Worm (Caenorhabditis elegans) whole organism, L1 larva: ENCODE data around the gene F37A8.1.
A peak's percentile ranks its signal among the peaks of the same experiment; 100 is the strongest.

Experiments
- C04F5.9 ChIP-seq: sonication (generic microtip); optimal IDR thresholded peaks from 2 replicates; lab custom pipeline; 2016; ENCODE audit warnings: missing genetic modification characterization, missing compliant biosample characterization
- Y116A8C.19 ChIP-seq: sonication (generic microtip); optimal IDR thresholded peaks from 2 replicates; lab custom pipeline; 2016; ENCODE audit warnings: missing compliant biosample characterization, missing genetic modification characterization, borderline replicate concordance
- alr-1 ChIP-seq: fragments of 200-800 bp; sonication (Bioruptor generic); optimal IDR thresholded peaks from 2 replicates; lab custom pipeline; 2018; ENCODE audit warnings: borderline replicate concordance, mild to moderate bottlenecking, missing genetic modification characterization, missing compliant biosample characterization
- aly-2 ChIP-seq: fragments of 150-350 bp; optimal IDR thresholded peaks from 2 replicates; lab custom pipeline; 2014; ENCODE audit warnings: missing biosample characterization, missing genetic modification characterization
- ama-1 ChIP-seq: fragments of 150-350 bp; optimal IDR thresholded peaks from 2 replicates; lab custom pipeline; 2014
- blmp-1 ChIP-seq: fragments of 150-350 bp; optimal IDR thresholded peaks from 2 replicates; lab custom pipeline; 2014; ENCODE audit warnings: missing biosample characterization, missing genetic modification characterization
- ceh-63 ChIP-seq: fragments of 200-800 bp; sonication (Bioruptor generic); optimal IDR thresholded peaks from 2 replicates; lab custom pipeline; 2018; ENCODE audit warnings: mild to moderate bottlenecking, missing genetic modification characterization, missing compliant biosample characterization
- ceh-82 ChIP-seq, 3 experiments: fragments of 150-350 bp in 1 of 3; sonication (generic microtip) in 2 of 3; optimal IDR thresholded peaks; 2 replicates each; lab custom pipeline; 2014 to 2017; ENCODE audit warnings: missing biosample characterization in 3 of 3, missing genetic modification characterization in 3 of 3
- ces-1 ChIP-seq: fragments of 150-350 bp; optimal IDR thresholded peaks from 2 replicates; lab custom pipeline; 2014; ENCODE audit warnings: missing biosample characterization, missing genetic modification reagents, missing genetic modification characterization
- dpl-1 ChIP-seq, 3 experiments: fragments of 150-350 bp in 2 of 3; sonication (generic microtip) in 1 of 3; optimal IDR thresholded peaks; 2 replicates each; lab custom pipeline; 2014 to 2017; ENCODE audit warnings: missing biosample characterization in 3 of 3, missing genetic modification characterization in 3 of 3, missing genetic modification reagents in 3 of 3
- dsc-1 ChIP-seq: sonication (generic microtip); optimal IDR thresholded peaks from 2 replicates; lab custom pipeline; 2016; ENCODE audit warnings: mild to moderate bottlenecking, missing genetic modification characterization, missing compliant biosample characterization
- efl-1 ChIP-seq, 4 experiments: fragments of 150-350 bp; optimal IDR thresholded peaks in 3 of 4; peaks in 1 of 4; 1 replicate in 1 of 4; 2 replicates in 3 of 4; lab custom pipeline; 2014; ENCODE audit warnings: missing biosample characterization in 2 of 4, missing genetic modification characterization in 2 of 4, missing genetic modification reagents in 2 of 4
- egl-13 ChIP-seq: sonication (generic microtip); optimal IDR thresholded peaks from 2 replicates; lab custom pipeline; 2016; ENCODE audit warnings: missing genotype, missing genetic modification reagents, missing genetic modification characterization, missing compliant biosample characterization
- elt-2 ChIP-seq: sonication (generic microtip); optimal IDR thresholded peaks from 2 replicates; lab custom pipeline; 2016; ENCODE audit warnings: missing genetic modification characterization, mild to moderate bottlenecking, inconsistent platforms, missing compliant biosample characterization, missing genetic modification reagents
- elt-3 ChIP-seq, 6 experiments: fragments of 150-350 bp in 1 of 6; sonication (generic microtip); optimal IDR thresholded peaks; 2 replicates each; lab custom pipeline; 2017 to 2018; ENCODE audit warnings: missing biosample characterization in 6 of 6, missing genetic modification characterization in 6 of 6, inconsistent platforms in 1 of 6
- fkh-10 ChIP-seq: sonication (generic microtip); optimal IDR thresholded peaks from 2 replicates; lab custom pipeline; 2017; ENCODE audit warnings: missing biosample characterization, missing genetic modification reagents, missing genetic modification characterization
- fkh-4 ChIP-seq: sonication (generic microtip); optimal IDR thresholded peaks from 2 replicates; lab custom pipeline; 2016; ENCODE audit warnings: missing compliant biosample characterization, missing genetic modification characterization, borderline replicate concordance
- fkh-8 ChIP-seq: sonication (generic microtip); optimal IDR thresholded peaks from 2 replicates; lab custom pipeline; 2016; ENCODE audit warnings: mild to moderate bottlenecking, missing genetic modification characterization, missing compliant biosample characterization
- hlh-4 ChIP-seq: sonication (generic microtip); optimal IDR thresholded peaks from 2 replicates; lab custom pipeline; 2016; ENCODE audit warnings: mild to moderate bottlenecking, missing genetic modification characterization, missing compliant biosample characterization
- isw-1 ChIP-seq: fragments of 200-800 bp; sonication (Bioruptor generic); IDR thresholded peaks from 2 replicates; pipeline ENCODE4 v1.3.6; 2022; ENCODE audit warnings: missing genetic modification characterization, missing compliant biosample characterization
- lin-14 ChIP-seq: fragments of 200-800 bp; sonication (Bioruptor generic); optimal IDR thresholded peaks from 2 replicates; lab custom pipeline; 2018; ENCODE audit warnings: mild to moderate bottlenecking, missing genetic modification characterization, moderate library complexity, missing compliant biosample characterization
- lin-35 ChIP-seq, 2 experiments: fragments of 150-350 bp; optimal IDR thresholded peaks; 2 replicates each; lab custom pipeline; 2014; ENCODE audit warnings: missing biosample characterization in 2 of 2, missing genetic modification characterization in 2 of 2, missing genetic modification reagents in 2 of 2
- lin-39 ChIP-seq: fragments of 150-350 bp; optimal IDR thresholded peaks from 2 replicates; lab custom pipeline; 2014; ENCODE audit warnings: missing biosample characterization, missing genetic modification reagents, missing genetic modification characterization
- lir-3 ChIP-seq: sonication (generic microtip); optimal IDR thresholded peaks from 2 replicates; lab custom pipeline; 2016; ENCODE audit warnings: mild to moderate bottlenecking, missing genetic modification characterization, moderate library complexity, missing compliant biosample characterization; ENCODE audit not compliant: poor library complexity
- lsy-2 ChIP-seq, 2 experiments: fragments of 150-350 bp; optimal IDR thresholded peaks; 2 replicates each; lab custom pipeline; 2014; ENCODE audit warnings: missing biosample characterization in 2 of 2, missing genetic modification characterization in 2 of 2
- mab-9 ChIP-seq: fragments of 200-800 bp; sonication (Bioruptor generic); IDR thresholded peaks from 2 replicates; pipeline ENCODE4 v1.3.6; 2022; ENCODE audit warnings: missing genetic modification reagents, missing genetic modification characterization, missing compliant biosample characterization
- mdl-1 ChIP-seq, 2 experiments: fragments of 150-350 bp; optimal IDR thresholded peaks; 2 replicates each; lab custom pipeline; 2014 to 2017; ENCODE audit warnings: missing biosample characterization in 2 of 2, missing genetic modification characterization in 2 of 2, inconsistent platforms in 1 of 2
- mep-1 ChIP-seq: fragments of 150-350 bp; optimal IDR thresholded peaks from 2 replicates; lab custom pipeline; 2014; ENCODE audit warnings: missing biosample characterization, missing genetic modification characterization
- nhr-19 ChIP-seq: fragments of 200-800 bp; sonication (Bioruptor generic); conservative IDR thresholded peaks from 2 replicates; pipeline ENCODE4 v1.3.6; 2022; ENCODE audit warnings: missing genetic modification characterization, missing compliant biosample characterization
- nhr-20 ChIP-seq: sonication (generic microtip); optimal IDR thresholded peaks from 2 replicates; lab custom pipeline; 2016; ENCODE audit warnings: mild to moderate bottlenecking, missing genetic modification characterization, missing compliant biosample characterization
- nhr-237 ChIP-seq: fragments of 150-350 bp; optimal IDR thresholded peaks from 2 replicates; lab custom pipeline; 2014; ENCODE audit warnings: missing biosample characterization, missing genetic modification characterization
- nhr-28 ChIP-seq: fragments of 150-350 bp; optimal IDR thresholded peaks from 2 replicates; lab custom pipeline; 2014; ENCODE audit warnings: missing biosample characterization, missing genetic modification characterization
- nhr-47 ChIP-seq: sonication (generic microtip); optimal IDR thresholded peaks from 2 replicates; lab custom pipeline; 2016; ENCODE audit warnings: mild to moderate bottlenecking, missing genetic modification characterization, moderate library complexity, missing compliant biosample characterization
- nhr-71 ChIP-seq: sonication (generic microtip); optimal IDR thresholded peaks from 2 replicates; lab custom pipeline; 2016; ENCODE audit warnings: mild to moderate bottlenecking, missing genetic modification characterization, moderate library complexity, missing compliant biosample characterization
- nhr-76 ChIP-seq: sonication (generic microtip); optimal IDR thresholded peaks from 2 replicates; lab custom pipeline; 2017; ENCODE audit warnings: missing biosample characterization, missing genetic modification characterization
- nhr-85 ChIP-seq: sonication (generic microtip); peaks from one replicate; lab custom pipeline; 2016; ENCODE audit warnings: missing genetic modification characterization, inconsistent platforms, missing compliant biosample characterization
- pag-3 ChIP-seq: sonication (generic microtip); optimal IDR thresholded peaks from 2 replicates; lab custom pipeline; 2017; ENCODE audit warnings: missing genetic modification characterization, mild to moderate bottlenecking, missing compliant biosample characterization, antibody characterized with exemption, borderline replicate concordance; ENCODE audit not compliant: insufficient read depth
- pax-3 ChIP-seq: fragments of 200-800 bp; sonication (Bioruptor generic); optimal IDR thresholded peaks from 2 replicates; lab custom pipeline; 2018; ENCODE audit warnings: mild to moderate bottlenecking, missing genetic modification characterization, moderate library complexity, missing compliant biosample characterization
- rnt-1 ChIP-seq: sonication (generic microtip); optimal IDR thresholded peaks from 2 replicates; lab custom pipeline; 2016; ENCODE audit warnings: mild to moderate bottlenecking, missing genetic modification characterization, moderate library complexity, missing compliant biosample characterization
- skn-1 ChIP-seq: fragments of 150-350 bp; optimal IDR thresholded peaks from 2 replicates; lab custom pipeline; 2014; ENCODE audit warnings: missing biosample characterization, missing genetic modification characterization
- snu-23 ChIP-seq: sonication (generic microtip); optimal IDR thresholded peaks from 2 replicates; lab custom pipeline; 2016; ENCODE audit warnings: missing genetic modification characterization, missing compliant biosample characterization
- swsn-7 ChIP-seq: sonication (generic microtip); optimal IDR thresholded peaks from 2 replicates; lab custom pipeline; 2016; ENCODE audit warnings: missing genetic modification characterization, missing compliant biosample characterization
- tbx-2 ChIP-seq: sonication (generic microtip); optimal IDR thresholded peaks from 2 replicates; lab custom pipeline; 2016; ENCODE audit warnings: missing genetic modification characterization, missing compliant biosample characterization
- tlp-1 ChIP-seq: fragments of 150-350 bp; optimal IDR thresholded peaks from 2 replicates; lab custom pipeline; 2014; ENCODE audit warnings: missing biosample characterization, missing genetic modification characterization
- unc-130 ChIP-seq: fragments of 150-350 bp; optimal IDR thresholded peaks from 2 replicates; lab custom pipeline; 2017; ENCODE audit warnings: missing biosample characterization, missing genetic modification characterization, inconsistent platforms
- unc-62 ChIP-seq: fragments of 150-350 bp; optimal IDR thresholded peaks from 2 replicates; lab custom pipeline; 2014; ENCODE audit warnings: missing biosample characterization, missing genetic modification reagents, missing genetic modification characterization
- unc-86 ChIP-seq: sonication (generic microtip); optimal IDR thresholded peaks from 2 replicates; lab custom pipeline; 2016; ENCODE audit warnings: missing genetic modification characterization, missing compliant biosample characterization
- unc-98 ChIP-seq: fragments of 200-800 bp; sonication (Bioruptor generic); IDR thresholded peaks from 2 replicates; pipeline ENCODE4 v1.3.6; 2022; ENCODE audit warnings: missing genetic modification characterization, missing compliant biosample characterization
- vab-15 ChIP-seq: sonication (generic microtip); optimal IDR thresholded peaks from 2 replicates; lab custom pipeline; 2017; ENCODE audit warnings: missing genotype, mild to moderate bottlenecking, missing genetic modification characterization, missing compliant biosample characterization
- xbp-1 ChIP-seq: sonication (generic microtip); optimal IDR thresholded peaks from 2 replicates; lab custom pipeline; 2016; ENCODE audit warnings: missing genetic modification characterization, missing compliant biosample characterization
- ztf-11 ChIP-seq, 2 experiments: sonication (generic microtip); optimal IDR thresholded peaks; 2 replicates each; lab custom pipeline; 2016 to 2017; ENCODE audit warnings: missing genetic modification characterization in 2 of 2, missing biosample characterization in 1 of 2, missing compliant biosample characterization in 1 of 2
- ztf-4 ChIP-seq: fragments of 150-350 bp; optimal IDR thresholded peaks from 2 replicates; lab custom pipeline; 2014; ENCODE audit warnings: missing biosample characterization, missing genetic modification characterization

The F37A8.1 gene

ce11 chrIII:3953235-3953634 is 25.0 kb downstream of the F37A8.1 start:
- TF ChIP-seq xbp-1 (tag; lab: Kevin White, UChicago) = no peak
- TF ChIP-seq ces-1 (GFP tag; lab: Kevin White, UChicago) = no peak
- peak in 1 of 2 experiments; percentile 79 for TF ChIP-seq mdl-1 (tag; optimal IDR thresholded peaks at IDR 0.05; lab: Kevin White, UChicago)
- TF ChIP-seq tlp-1 (tag; lab: Kevin White, UChicago) = no peak
- TF ChIP-seq pax-3 (tag; lab: Kevin White, UChicago) = peak; percentile 12
- peak; percentile 49 for TF ChIP-seq nhr-47 (tag; lab: Kevin White, UChicago)
- peak; percentile 40 for TF ChIP-seq nhr-19
- TF ChIP-seq blmp-1 = peak; percentile 65
- TF ChIP-seq nhr-20 (tag; lab: Kevin White, UChicago) = peak; percentile 74
- peak in 1 of 3 experiments; percentile 48 for TF ChIP-seq ceh-82 (tag; optimal IDR thresholded peaks at IDR 0.05; lab: Kevin White, UChicago)
- no peak for TF ChIP-seq unc-98
- TF ChIP-seq elt-2 = no peak
- TF ChIP-seq tbx-2 (tag; lab: Kevin White, UChicago) = peak; percentile 39
- peak; percentile 36 for TF ChIP-seq vab-15
- TF ChIP-seq ceh-63 (GFP tag; lab: Kevin White, UChicago) = no peak
- peak; percentile 50 for TF ChIP-seq rnt-1 (tag; lab: Kevin White, UChicago)
- no peak for TF ChIP-seq alr-1 (tag; lab: Kevin White, UChicago)
- TF ChIP-seq lir-3 (tag; lab: Kevin White, UChicago) = peak; percentile 40
- TF ChIP-seq lin-35 (GFP tag; optimal IDR thresholded peaks at IDR 0.05; lab: Kevin White, UChicago) = peak; percentile 30 to 83
- TF ChIP-seq efl-1 (optimal IDR thresholded peaks at IDR 0.05; lab: Kevin White, UChicago) = peak; percentile 40 to 69
- TF ChIP-seq efl-1 (GFP tag; optimal IDR thresholded peaks at IDR 0.05 in 1 of 2; lab: Kevin White, UChicago) = peak in 1 of 2 experiments; percentile 94
- peak; percentile 55 for TF ChIP-seq ztf-4 (tag; lab: Kevin White, UChicago)
- TF ChIP-seq swsn-7 (tag; lab: Kevin White, UChicago) = peak; percentile 35
- peak; percentile 74 for TF ChIP-seq unc-130
- peak; percentile 60 for TF ChIP-seq ama-1
- TF ChIP-seq fkh-8 (tag; lab: Kevin White, UChicago) = peak; percentile 67
- no peak for TF ChIP-seq hlh-4 (tag; lab: Kevin White, UChicago)
- peak in 1 of 2 experiments; percentile 54 for TF ChIP-seq ztf-11 (tag; optimal IDR thresholded peaks at IDR 0.05; lab: Kevin White, UChicago)
- TF ChIP-seq dpl-1 (GFP tag; optimal IDR thresholded peaks at IDR 0.05; lab: Kevin White, UChicago) = peak; percentile 19 to 38 (median 31)
- peak; percentile 34 to 62 for TF ChIP-seq lsy-2 (tag; optimal IDR thresholded peaks at IDR 0.05; lab: Kevin White, UChicago)
- no peak for TF ChIP-seq nhr-76
- no peak for TF ChIP-seq nhr-237 (tag; lab: Kevin White, UChicago)
- no peak for TF ChIP-seq nhr-28
- peak; percentile 8 for TF ChIP-seq unc-86 (tag; lab: Kevin White, UChicago)
- 0 out of 2 replicates have a peak, but pooled peaks have one; percentile 45 for TF ChIP-seq mab-9 (GFP tag; lab: Robert Waterston, UW)
- TF ChIP-seq dsc-1 (tag; lab: Kevin White, UChicago) = peak; percentile 38
- no peak for TF ChIP-seq Y116A8C.19 (tag; lab: Kevin White, UChicago)
- TF ChIP-seq C04F5.9 (tag; lab: Kevin White, UChicago) = no peak
- TF ChIP-seq nhr-85 = peak; percentile 94
- TF ChIP-seq egl-13 (tag; lab: Kevin White, UChicago) = no peak
- TF ChIP-seq fkh-10 = peak; percentile 4
- no peak for TF ChIP-seq skn-1
- no peak for TF ChIP-seq lin-39 (tag; lab: Kevin White, UChicago)
- no peak for TF ChIP-seq aly-2 (tag; lab: Kevin White, UChicago)
- TF ChIP-seq mep-1 (tag; lab: Kevin White, UChicago) = peak; percentile 74
- TF ChIP-seq lin-14 (GFP tag; lab: Kevin White, UChicago) = peak; percentile 88
- TF ChIP-seq pag-3 (tag; lab: Kevin White, UChicago) = no peak
- TF ChIP-seq isw-1 (GFP tag; lab: Robert Waterston, UW) = no peak; the same call in 1 of the 2 replicates
- no peak for TF ChIP-seq unc-62 (GFP tag; lab: Kevin White, UChicago)
- peak; percentile 79 for TF ChIP-seq nhr-71 (tag; lab: Kevin White, UChicago)
- TF ChIP-seq fkh-4 (tag; lab: Kevin White, UChicago) = no peak
- peak in 1 of 6 experiments; percentile 41 for TF ChIP-seq elt-3 (tag; optimal IDR thresholded peaks at IDR 0.05; lab: Kevin White, UChicago)
- TF ChIP-seq snu-23 = peak; percentile 61
